Worm (Caenorhabditis elegans): ENCODE data around the gene srh-139.

The srh-139 gene

DNA sequence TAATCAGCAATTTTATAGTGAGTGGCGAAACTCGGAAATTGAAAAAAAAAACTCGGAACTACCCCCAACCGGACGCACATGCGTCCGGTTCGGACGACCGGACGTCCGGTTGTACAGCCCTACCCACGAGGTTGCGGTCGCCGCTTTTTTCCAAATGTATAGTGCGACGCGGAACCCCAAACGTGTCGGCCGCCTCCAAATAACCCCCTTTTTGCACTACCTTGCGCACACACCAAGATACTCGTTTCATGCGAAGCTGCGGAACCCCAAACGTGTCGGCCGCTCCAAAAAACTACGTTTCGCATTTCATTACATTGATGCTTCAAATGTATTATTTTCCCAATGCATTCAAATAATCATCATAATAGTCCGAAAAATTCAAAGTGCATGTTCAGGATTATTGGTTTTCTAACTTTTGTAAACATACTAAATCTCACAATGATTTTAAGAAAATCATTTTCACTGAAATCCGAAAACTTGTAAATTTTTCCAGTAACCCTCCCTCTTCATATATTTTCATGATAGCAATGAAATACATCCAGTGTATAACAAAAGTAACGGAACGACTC lies 11.7 kb upstream of the srh-139 start, which contains the start of gene srw-35:
TSS of gene srw-35 (plus strand) at position 519 of the 569 bp plus-strand sequence.
- TF ChIP-seq snpc-1.1 (tag; optimal IDR thresholded peaks at IDR 0.05; ENCODE audit: insufficient read depth), result peak; percentile 76
- TF ChIP-seq snpc-4 (GFP tag; optimal IDR thresholded peaks at IDR 0.05), result peak; percentile 26
- peak in 3 of 4 experiments; percentile 23 to 94 (median 82) for TF ChIP-seq snpc-4 (tag; optimal IDR thresholded peaks at IDR 0.05)
- TF ChIP-seq ceh-100 (GFP tag; IDR thresholded peaks at IDR 0.05), result no peak
- no peak for TF ChIP-seq tlf-1 (GFP tag; optimal IDR thresholded peaks at IDR 0.05)
- TF ChIP-seq ztf-28 (GFP tag; IDR thresholded peaks at IDR 0.05), result 0 out of 2 replicates have a peak, but pooled peaks have one; percentile 14
- TF ChIP-seq egrh-3 (GFP tag; IDR thresholded peaks at IDR 0.05), result no peak

- TF ChIP-seq lin-26 (GFP tag; IDR thresholded peaks at IDR 0.05) (0 out of 2 replicates have a peak, but pooled peaks have one; percentile 14), nfyb-1 (GFP tag; IDR thresholded peaks at IDR 0.05) (0 out of 2 replicates have a peak, but pooled peaks have one; percentile 23), Y56A3A.18 (GFP tag; IDR thresholded peaks at IDR 0.05) (0 out of 2 replicates have a peak, but pooled peaks have one; percentile 49), rpc-1 (optimal IDR thresholded peaks at IDR 0.05) (peak; percentile 4), rpc-1 (tag; optimal IDR thresholded peaks at IDR 0.05) (peak; percentile 55), B0261.1 (tag; optimal IDR thresholded peaks at IDR 0.05) (peak; percentile 62), tbp1 (GFP tag; optimal IDR thresholded peaks at IDR 0.05) (peak; percentile 82), pbrm-1 (GFP tag; IDR thresholded peaks at IDR 0.05) (0 out of 2 replicates have a peak, but pooled peaks have one; percentile 24)
These were observed 9.1 kb upstream of the srh-139 start for ce11 chrV:16474686-16475085.

ce11 chrV:16479275-16479674 lies 4.5 kb upstream of the srh-139 start, which contains the start of gene T08G3.11:
Gene T08G3.11, minus strand, starts transcription at chrV:16479375.
- no peak for TF ChIP-seq pha-4 (tag; optimal IDR thresholded peaks at IDR 0.05)
- no peak for TF ChIP-seq F39B2.1 (GFP tag; IDR thresholded peaks at IDR 0.05)
- no peak for TF ChIP-seq egrh-3 (GFP tag; IDR thresholded peaks at IDR 0.05)
- TF ChIP-seq snpc-4 (GFP tag; optimal IDR thresholded peaks at IDR 0.05), result no peak
- TF ChIP-seq snpc-4 (tag; optimal IDR thresholded peaks at IDR 0.05), result no peak
- TF ChIP-seq snpc-1.3 (tag; optimal IDR thresholded peaks at IDR 0.05; ENCODE audit: insufficient read depth), result no peak
- TF ChIP-seq hsf-1 (GFP tag; IDR thresholded peaks at IDR 0.05), result no peak
- TF ChIP-seq madf-3 (GFP tag; IDR thresholded peaks at IDR 0.05), result no peak
- TF ChIP-seq ceh-40 (GFP tag; IDR thresholded peaks at IDR 0.05), result no peak
- no peak for TF ChIP-seq repo-1 (tag; optimal IDR thresholded peaks at IDR 0.05)
- TF ChIP-seq ccch-3 (GFP tag; optimal IDR thresholded peaks at IDR 0.05), result no peak
- TF ChIP-seq snpc-1.1 (tag; optimal IDR thresholded peaks at IDR 0.05; ENCODE audit: insufficient read depth), result no peak
- TF ChIP-seq ztf-26 (tag; optimal IDR thresholded peaks at IDR 0.05), result no peak
- no peak for TF ChIP-seq tlf-1 (GFP tag; optimal IDR thresholded peaks at IDR 0.05)
- no peak for TF ChIP-seq unc-130 (GFP tag; optimal IDR thresholded peaks at IDR 0.05)
- no peak for TF ChIP-seq nfya-2 (GFP tag; IDR thresholded peaks at IDR 0.05)
- TF ChIP-seq ceh-91 (GFP tag; IDR thresholded peaks at IDR 0.05), result no peak
- TF ChIP-seq nhr-120 (GFP tag; IDR thresholded peaks at IDR 0.05), result no peak

- no peak for TF ChIP-seq lin-40 (tag; optimal IDR thresholded peaks at IDR 0.05)
- no peak for TF ChIP-seq snpc-3.4 (tag; optimal IDR thresholded peaks at IDR 0.05)
- no peak for TF ChIP-seq xnd-1 (tag; optimal IDR thresholded peaks at IDR 0.05)
- TF ChIP-seq athp-1 (tag; optimal IDR thresholded peaks at IDR 0.05), result no peak
- no peak for TF ChIP-seq sea-2 (GFP tag; IDR thresholded peaks at IDR 0.05)
- TF ChIP-seq ceh-40 (GFP tag; IDR thresholded peaks at IDR 0.05), result no peak
- TF ChIP-seq lsy-27 (tag; optimal IDR thresholded peaks at IDR 0.05; ENCODE audit: borderline replicate concordance, insufficient read depth), result no peak
These were observed 2.7 kb upstream of the srh-139 start, which contains the start of the genes F57E7.4 and spig-6 for ce11 chrV:16480919-16481630. Gene F57E7.4, minus strand, starts transcription at chrV:16481019. Gene spig-6, plus strand, starts transcription at chrV:16481580.
